Worm (Caenorhabditis elegans) whole organism, L1 larva: ENCODE data around the gene F45E1.2.
A peak's percentile ranks its signal among the peaks of the same experiment; 100 is the strongest.

Source experiments
- C04F5.9 ChIP-seq: sonication (generic microtip); optimal IDR thresholded peaks from 2 replicates; lab custom pipeline; 2016; ENCODE audit warnings: missing genetic modification characterization, missing compliant biosample characterization
- C34B4.2 ChIP-seq: sonication (generic microtip); optimal IDR thresholded peaks from 2 replicates; lab custom pipeline; 2017; ENCODE audit warnings: mild to moderate bottlenecking, missing genetic modification characterization, missing compliant biosample characterization
- Y116A8C.19 ChIP-seq: sonication (generic microtip); optimal IDR thresholded peaks from 2 replicates; lab custom pipeline; 2016; ENCODE audit warnings: missing compliant biosample characterization, missing genetic modification characterization, borderline replicate concordance
- alr-1 ChIP-seq: fragments of 200-800 bp; sonication (Bioruptor generic); optimal IDR thresholded peaks from 2 replicates; lab custom pipeline; 2018; ENCODE audit warnings: borderline replicate concordance, mild to moderate bottlenecking, missing genetic modification characterization, missing compliant biosample characterization
- ama-1 ChIP-seq: fragments of 150-350 bp; optimal IDR thresholded peaks from 2 replicates; lab custom pipeline; 2014
- blmp-1 ChIP-seq: fragments of 150-350 bp; optimal IDR thresholded peaks from 2 replicates; lab custom pipeline; 2014; ENCODE audit warnings: missing biosample characterization, missing genetic modification characterization
- ceh-63 ChIP-seq: fragments of 200-800 bp; sonication (Bioruptor generic); optimal IDR thresholded peaks from 2 replicates; lab custom pipeline; 2018; ENCODE audit warnings: mild to moderate bottlenecking, missing genetic modification characterization, missing compliant biosample characterization
- ceh-82 ChIP-seq, 3 experiments: fragments of 150-350 bp in 1 of 3; sonication (generic microtip) in 2 of 3; optimal IDR thresholded peaks; 2 replicates each; lab custom pipeline; 2014 to 2017; ENCODE audit warnings: missing biosample characterization in 3 of 3, missing genetic modification characterization in 3 of 3
- ceh-88 ChIP-seq: fragments of 200-800 bp; sonication (Bioruptor generic); IDR thresholded peaks from 2 replicates; pipeline ENCODE4 v1.3.6; 2022; ENCODE audit warnings: missing genetic modification characterization, missing compliant biosample characterization
- ceh-90 ChIP-seq: sonication (generic microtip); optimal IDR thresholded peaks from 2 replicates; lab custom pipeline; 2016; ENCODE audit warnings: missing genetic modification characterization, missing compliant biosample characterization
- ces-1 ChIP-seq: fragments of 150-350 bp; optimal IDR thresholded peaks from 2 replicates; lab custom pipeline; 2014; ENCODE audit warnings: missing biosample characterization, missing genetic modification reagents, missing genetic modification characterization
- dsc-1 ChIP-seq: sonication (generic microtip); optimal IDR thresholded peaks from 2 replicates; lab custom pipeline; 2016; ENCODE audit warnings: mild to moderate bottlenecking, missing genetic modification characterization, missing compliant biosample characterization
- efl-1 ChIP-seq, 4 experiments: fragments of 150-350 bp; optimal IDR thresholded peaks in 3 of 4; peaks in 1 of 4; 1 replicate in 1 of 4; 2 replicates in 3 of 4; lab custom pipeline; 2014; ENCODE audit warnings: missing biosample characterization in 2 of 4, missing genetic modification characterization in 2 of 4, missing genetic modification reagents in 2 of 4
- efl-3 ChIP-seq: fragments of 200-800 bp; sonication (Bioruptor generic); optimal IDR thresholded peaks from 2 replicates; lab custom pipeline; 2018; ENCODE audit warnings: mild to moderate bottlenecking, missing genetic modification characterization, missing compliant biosample characterization
- elt-3 ChIP-seq, 6 experiments: fragments of 150-350 bp in 1 of 6; sonication (generic microtip); optimal IDR thresholded peaks; 2 replicates each; lab custom pipeline; 2017 to 2018; ENCODE audit warnings: missing biosample characterization in 6 of 6, missing genetic modification characterization in 6 of 6, inconsistent platforms in 1 of 6
- fkh-10 ChIP-seq: sonication (generic microtip); optimal IDR thresholded peaks from 2 replicates; lab custom pipeline; 2017; ENCODE audit warnings: missing biosample characterization, missing genetic modification reagents, missing genetic modification characterization
- fkh-4 ChIP-seq: sonication (generic microtip); optimal IDR thresholded peaks from 2 replicates; lab custom pipeline; 2016; ENCODE audit warnings: missing compliant biosample characterization, missing genetic modification characterization, borderline replicate concordance
- fkh-8 ChIP-seq: sonication (generic microtip); optimal IDR thresholded peaks from 2 replicates; lab custom pipeline; 2016; ENCODE audit warnings: mild to moderate bottlenecking, missing genetic modification characterization, missing compliant biosample characterization
- fos-1 ChIP-seq: fragments of 150-350 bp; optimal IDR thresholded peaks from 2 replicates; lab custom pipeline; 2014; ENCODE audit warnings: missing biosample characterization, missing genetic modification characterization
- hlh-17 ChIP-seq: fragments of 200-800 bp; sonication (Bioruptor generic); optimal IDR thresholded peaks from 2 replicates; lab custom pipeline; 2018; ENCODE audit warnings: missing genetic modification characterization, mild to moderate bottlenecking, missing compliant biosample characterization, moderate library complexity, borderline replicate concordance
- hlh-4 ChIP-seq: sonication (generic microtip); optimal IDR thresholded peaks from 2 replicates; lab custom pipeline; 2016; ENCODE audit warnings: mild to moderate bottlenecking, missing genetic modification characterization, missing compliant biosample characterization
- irx-1 ChIP-seq: sonication (generic microtip); optimal IDR thresholded peaks from 2 replicates; lab custom pipeline; 2016; ENCODE audit warnings: missing genetic modification characterization, missing compliant biosample characterization
- lin-15B ChIP-seq: fragments of 150-350 bp; sonication (generic microtip); optimal IDR thresholded peaks from 3 replicates; lab custom pipeline; 2014; ENCODE audit warnings: missing biosample characterization, missing genetic modification characterization
- lsy-2 ChIP-seq, 2 experiments: fragments of 150-350 bp; optimal IDR thresholded peaks; 2 replicates each; lab custom pipeline; 2014; ENCODE audit warnings: missing biosample characterization in 2 of 2, missing genetic modification characterization in 2 of 2
- mab-9 ChIP-seq: fragments of 200-800 bp; sonication (Bioruptor generic); IDR thresholded peaks from 2 replicates; pipeline ENCODE4 v1.3.6; 2022; ENCODE audit warnings: missing genetic modification reagents, missing genetic modification characterization, missing compliant biosample characterization
- mef-2 ChIP-seq: fragments of 150-350 bp; optimal IDR thresholded peaks from 2 replicates; lab custom pipeline; 2014; ENCODE audit warnings: missing biosample characterization, missing genetic modification characterization
- mep-1 ChIP-seq: fragments of 150-350 bp; optimal IDR thresholded peaks from 2 replicates; lab custom pipeline; 2014; ENCODE audit warnings: missing biosample characterization, missing genetic modification characterization
- nhr-11 ChIP-seq: fragments of 150-350 bp; optimal IDR thresholded peaks from 2 replicates; lab custom pipeline; 2014; ENCODE audit warnings: missing biosample characterization, missing genetic modification characterization
- nhr-12 ChIP-seq: sonication (generic microtip); optimal IDR thresholded peaks from 2 replicates; lab custom pipeline; 2017; ENCODE audit warnings: missing biosample characterization, missing genetic modification characterization
- nhr-19 ChIP-seq: fragments of 200-800 bp; sonication (Bioruptor generic); conservative IDR thresholded peaks from 2 replicates; pipeline ENCODE4 v1.3.6; 2022; ENCODE audit warnings: missing genetic modification characterization, missing compliant biosample characterization
- nhr-20 ChIP-seq: sonication (generic microtip); optimal IDR thresholded peaks from 2 replicates; lab custom pipeline; 2016; ENCODE audit warnings: mild to moderate bottlenecking, missing genetic modification characterization, missing compliant biosample characterization
- nhr-237 ChIP-seq: fragments of 150-350 bp; optimal IDR thresholded peaks from 2 replicates; lab custom pipeline; 2014; ENCODE audit warnings: missing biosample characterization, missing genetic modification characterization
- nhr-28 ChIP-seq: fragments of 150-350 bp; optimal IDR thresholded peaks from 2 replicates; lab custom pipeline; 2014; ENCODE audit warnings: missing biosample characterization, missing genetic modification characterization
- nhr-47 ChIP-seq: sonication (generic microtip); optimal IDR thresholded peaks from 2 replicates; lab custom pipeline; 2016; ENCODE audit warnings: mild to moderate bottlenecking, missing genetic modification characterization, moderate library complexity, missing compliant biosample characterization
- nhr-77 ChIP-seq: fragments of 150-350 bp; optimal IDR thresholded peaks from 2 replicates; lab custom pipeline; 2014; ENCODE audit warnings: missing biosample characterization, missing genetic modification characterization
- nhr-85 ChIP-seq: sonication (generic microtip); peaks from one replicate; lab custom pipeline; 2016; ENCODE audit warnings: missing genetic modification characterization, inconsistent platforms, missing compliant biosample characterization
- nhr-90 ChIP-seq: sonication (generic microtip); optimal IDR thresholded peaks from 2 replicates; lab custom pipeline; 2016; ENCODE audit warnings: mild to moderate bottlenecking, missing genetic modification characterization, missing compliant biosample characterization; ENCODE audit not compliant: poor library complexity
- pax-3 ChIP-seq: fragments of 200-800 bp; sonication (Bioruptor generic); optimal IDR thresholded peaks from 2 replicates; lab custom pipeline; 2018; ENCODE audit warnings: mild to moderate bottlenecking, missing genetic modification characterization, moderate library complexity, missing compliant biosample characterization
- pqm-1 ChIP-seq: sonication (generic microtip); optimal IDR thresholded peaks from 3 replicates; lab custom pipeline; 2017; ENCODE audit warnings: missing biosample characterization, missing genetic modification characterization
- sptf-1 ChIP-seq: fragments of 150-350 bp; optimal IDR thresholded peaks from 2 replicates; lab custom pipeline; 2014; ENCODE audit warnings: missing biosample characterization, missing genetic modification characterization
- sup-37 ChIP-seq: fragments of 200-800 bp; sonication (Bioruptor generic); optimal IDR thresholded peaks from 2 replicates; lab custom pipeline; 2018; ENCODE audit warnings: mild to moderate bottlenecking, missing genetic modification characterization, missing compliant biosample characterization
- swsn-7 ChIP-seq: sonication (generic microtip); optimal IDR thresholded peaks from 2 replicates; lab custom pipeline; 2016; ENCODE audit warnings: missing genetic modification characterization, missing compliant biosample characterization
- tbx-2 ChIP-seq: sonication (generic microtip); optimal IDR thresholded peaks from 2 replicates; lab custom pipeline; 2016; ENCODE audit warnings: missing genetic modification characterization, missing compliant biosample characterization
- tlp-1 ChIP-seq: fragments of 150-350 bp; optimal IDR thresholded peaks from 2 replicates; lab custom pipeline; 2014; ENCODE audit warnings: missing biosample characterization, missing genetic modification characterization
- unc-130 ChIP-seq: fragments of 150-350 bp; optimal IDR thresholded peaks from 2 replicates; lab custom pipeline; 2017; ENCODE audit warnings: missing biosample characterization, missing genetic modification characterization, inconsistent platforms
- unc-30 ChIP-seq: sonication (generic microtip); optimal IDR thresholded peaks from 2 replicates; lab custom pipeline; 2017; ENCODE audit warnings: missing biosample characterization, missing genetic modification characterization
- unc-62 ChIP-seq: fragments of 150-350 bp; optimal IDR thresholded peaks from 2 replicates; lab custom pipeline; 2014; ENCODE audit warnings: missing biosample characterization, missing genetic modification reagents, missing genetic modification characterization
- unc-86 ChIP-seq: sonication (generic microtip); optimal IDR thresholded peaks from 2 replicates; lab custom pipeline; 2016; ENCODE audit warnings: missing genetic modification characterization, missing compliant biosample characterization
- zag-1 ChIP-seq: fragments of 150-350 bp; optimal IDR thresholded peaks from 2 replicates; lab custom pipeline; 2014; ENCODE audit warnings: missing biosample characterization, missing genetic modification characterization
- ztf-11 ChIP-seq, 2 experiments: sonication (generic microtip); optimal IDR thresholded peaks; 2 replicates each; lab custom pipeline; 2016 to 2017; ENCODE audit warnings: missing genetic modification characterization in 2 of 2, missing biosample characterization in 1 of 2, missing compliant biosample characterization in 1 of 2

The F45E1.2 gene

DNA sequence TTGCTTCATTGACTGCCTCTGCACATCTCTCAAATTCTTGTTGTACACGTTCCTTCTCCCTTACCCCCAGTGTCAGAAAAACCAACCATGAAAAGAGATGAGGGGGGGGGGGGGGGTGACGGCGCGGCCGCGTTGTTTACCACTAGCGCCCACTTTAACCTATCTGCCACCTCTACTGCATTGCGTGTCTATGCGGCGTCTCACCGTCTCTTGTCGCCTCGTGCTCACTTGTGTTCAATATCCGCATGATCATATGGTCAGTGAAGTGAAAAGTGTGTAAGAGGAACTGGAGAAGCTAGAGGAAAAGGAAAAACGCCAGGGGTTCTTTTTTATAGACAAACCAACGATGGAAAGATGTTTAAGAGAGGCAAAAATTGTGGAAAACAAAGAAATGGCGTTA, 16.1 kb downstream of the F45E1.2 start (continued):
- peak; percentile 71 for TF ChIP-seq unc-86 (tag; lab: Kevin White, UChicago)
- TF ChIP-seq efl-1 (optimal IDR thresholded peaks at IDR 0.05; lab: Kevin White, UChicago) = peak; percentile 45 to 60
- TF ChIP-seq efl-1 (GFP tag; optimal IDR thresholded peaks at IDR 0.05 in 1 of 2; lab: Kevin White, UChicago) = peak in 1 of 2 experiments; percentile 43
- peak; percentile 84 for TF ChIP-seq nhr-19 (GFP tag; lab: Robert Waterston, UW)
- TF ChIP-seq Y116A8C.19 (tag; lab: Kevin White, UChicago) = no peak
- no peak for TF ChIP-seq alr-1
- TF ChIP-seq ceh-82 (tag; optimal IDR thresholded peaks at IDR 0.05; lab: Kevin White, UChicago) = peak; percentile 48 to 84 (median 58)
- TF ChIP-seq unc-30 (tag; lab: Kevin White, UChicago) = no peak
- no peak for TF ChIP-seq ceh-90 (tag; lab: Kevin White, UChicago)

ce11 chrX:8021609-8022008, 18.1 kb downstream of the F45E1.2 start:
- no peak for TF ChIP-seq unc-62 (GFP tag; lab: Kevin White, UChicago)
- no peak for TF ChIP-seq mef-2 (tag; lab: Kevin White, UChicago)
- peak; percentile 94 for TF ChIP-seq dsc-1 (tag; lab: Kevin White, UChicago)
- TF ChIP-seq hlh-4 = no peak
- no peak for TF ChIP-seq ces-1 (GFP tag; lab: Kevin White, UChicago)
- peak; percentile 99 for TF ChIP-seq fkh-8 (tag; lab: Kevin White, UChicago)
- TF ChIP-seq ama-1 (lab: Kevin White, UChicago) = peak; percentile 40
- no peak for TF ChIP-seq nhr-237 (tag; lab: Kevin White, UChicago)
- peak; percentile 40; the same call in 1 of the 2 replicates for TF ChIP-seq mab-9 (GFP tag; lab: Robert Waterston, UW)
- TF ChIP-seq tbx-2 = peak; percentile 90
- no peak for TF ChIP-seq zag-1
- TF ChIP-seq nhr-11 (tag; lab: Kevin White, UChicago) = peak; percentile 88
- TF ChIP-seq nhr-20 (tag; lab: Kevin White, UChicago) = peak; percentile 87
- no peak for TF ChIP-seq efl-3 (GFP tag; lab: Kevin White, UChicago)
- peak; percentile 68 for TF ChIP-seq irx-1
- peak; percentile 84 for TF ChIP-seq pax-3 (tag; lab: Kevin White, UChicago)
- no peak for TF ChIP-seq hlh-17 (GFP tag; lab: Kevin White, UChicago)
- TF ChIP-seq nhr-19 (GFP tag; lab: Robert Waterston, UW) = peak; percentile 88
- no peak for TF ChIP-seq nhr-12 (tag; lab: Kevin White, UChicago)
- TF ChIP-seq lsy-2 (tag; optimal IDR thresholded peaks at IDR 0.05; lab: Kevin White, UChicago) = peak; percentile 78 to 79
- TF ChIP-seq C34B4.2 (tag; lab: Kevin White, UChicago) = no peak
- TF ChIP-seq ceh-90 (tag; lab: Kevin White, UChicago) = peak; percentile 11
- peak; percentile 75 for TF ChIP-seq ceh-88 (GFP tag; lab: Robert Waterston, UW)
- TF ChIP-seq mep-1 = peak; percentile 66
- TF ChIP-seq nhr-85 (tag; lab: Kevin White, UChicago) = no peak
- peak; percentile 87 for TF ChIP-seq swsn-7 (tag; lab: Kevin White, UChicago)
- no peak for TF ChIP-seq ceh-63 (GFP tag; lab: Kevin White, UChicago)
- peak; percentile 31 to 45 for TF ChIP-seq efl-1 (optimal IDR thresholded peaks at IDR 0.05; lab: Kevin White, UChicago)
- TF ChIP-seq efl-1 (GFP tag; optimal IDR thresholded peaks at IDR 0.05 in 1 of 2; lab: Kevin White, UChicago) = peak; percentile 49 to 94
- TF ChIP-seq tlp-1 (tag; lab: Kevin White, UChicago) = no peak
- TF ChIP-seq blmp-1 = no peak
- TF ChIP-seq ztf-11 (tag; optimal IDR thresholded peaks at IDR 0.05; lab: Kevin White, UChicago) = peak in 1 of 2 experiments; percentile 62
- no peak for TF ChIP-seq unc-30 (tag; lab: Kevin White, UChicago)
- peak; percentile 14 for TF ChIP-seq sup-37
- TF ChIP-seq nhr-28 (tag; lab: Kevin White, UChicago) = no peak
- no peak for TF ChIP-seq sptf-1 (tag; lab: Kevin White, UChicago)
- TF ChIP-seq pqm-1 = no peak
- no peak for TF ChIP-seq nhr-77 (tag; lab: Kevin White, UChicago)
- TF ChIP-seq elt-3 (tag; optimal IDR thresholded peaks at IDR 0.05; lab: Kevin White, UChicago) = no peak
- TF ChIP-seq nhr-47 (tag; lab: Kevin White, UChicago) = peak; percentile 92
- TF ChIP-seq unc-130 (tag; lab: Kevin White, UChicago) = peak; percentile 74
- TF ChIP-seq nhr-90 = peak; percentile 54
- peak; percentile 61 for TF ChIP-seq fkh-4 (tag; lab: Kevin White, UChicago)
- no peak for TF ChIP-seq lin-15B
- peak; percentile 7 for TF ChIP-seq C04F5.9 (tag; lab: Kevin White, UChicago)
- TF ChIP-seq fos-1 = peak; percentile 24
- peak; percentile 93 for TF ChIP-seq fkh-10
- TF ChIP-seq unc-86 (tag; lab: Kevin White, UChicago) = peak; percentile 88
